Fruit fly (Drosophila melanogaster): ENCODE measurements around the gene Mnt.

DNA sequence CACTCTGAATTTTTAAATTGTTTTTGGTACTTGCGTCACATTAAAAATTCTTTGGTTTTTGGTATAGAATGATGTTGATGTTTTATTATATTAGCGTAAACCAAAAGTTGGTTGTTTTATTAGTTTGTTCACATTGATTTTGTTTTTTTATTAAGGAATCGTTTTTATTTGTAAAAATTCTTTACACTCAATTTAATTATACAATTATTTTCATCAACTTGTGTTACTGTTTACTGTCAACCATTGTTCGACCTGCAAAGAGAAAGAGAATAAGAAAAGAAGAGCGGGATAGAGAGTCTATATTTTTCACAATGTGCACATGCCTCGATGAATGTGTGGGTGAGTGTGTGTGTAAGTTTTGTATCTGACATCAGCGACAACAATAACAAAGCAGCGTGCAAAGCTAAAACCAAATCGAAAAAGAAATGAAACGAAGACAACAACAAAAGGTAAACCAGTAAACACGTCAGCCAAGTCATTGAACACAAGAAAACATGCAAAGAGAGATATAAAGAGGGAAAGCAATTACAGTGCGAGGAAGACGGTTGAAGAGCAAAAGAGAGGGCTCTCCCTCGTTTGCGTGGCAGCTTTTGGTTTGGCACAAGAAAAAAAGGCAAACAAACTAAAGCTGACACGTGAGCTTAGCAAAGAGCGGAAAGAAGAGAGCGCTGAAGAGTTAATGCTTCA lies 5.0 kb downstream of the Mnt start:
- TF ChIP-seq EcR (GFP tag; optimal IDR thresholded peaks at IDR 0.05) (peak; percentile 94), CG4496 (GFP tag; IDR thresholded peaks at IDR 0.05) (peak; percentile 71; the same call in 2 of the 3 replicates), CG8159 (tag; optimal IDR thresholded peaks at IDR 0.05) (peak; percentile 34)

All from whole organism, pupa.